Fruit fly (Drosophila melanogaster) whole organism, pupa: ENCODE results near the gene CG42613.

Experiments
- CG10348 ChIP-seq: fragments of 200-800 bp; sonication (Bioruptor generic); IDR thresholded peaks from 2 replicates; pipeline ENCODE4 v1.3.6; 2022; ENCODE audit warnings: missing biosample characterization, missing genetic modification characterization
- CG17806 ChIP-seq: fragments of 200-800 bp; sonication (Bioruptor generic); optimal IDR thresholded peaks from 2 replicates; lab custom pipeline; 2018; ENCODE audit warnings: missing biosample characterization, mild to moderate bottlenecking, missing genetic modification characterization, moderate library complexity
- CG34367 ChIP-seq: fragments of 200-800 bp; sonication (Bioruptor generic); optimal IDR thresholded peaks from 2 replicates; lab custom pipeline; 2018; ENCODE audit warnings: missing biosample characterization, mild to moderate bottlenecking, missing genetic modification characterization
- EcR ChIP-seq: fragments of 200-800 bp; sonication (Bioruptor generic); optimal IDR thresholded peaks from 3 replicates; lab custom pipeline; 2019; ENCODE audit warnings: missing biosample characterization, missing genetic modification characterization, mild to moderate bottlenecking, moderate library complexity, missing genetic modification reagents
- Snoo ChIP-seq: fragments of 200-800 bp; sonication (Bioruptor generic); optimal IDR thresholded peaks from 3 replicates; lab custom pipeline; 2017; ENCODE audit warnings: missing biosample characterization, mild to moderate bottlenecking, missing genetic modification characterization, inconsistent platforms
- gl ChIP-seq: fragments of 200-800 bp; sonication (Bioruptor generic); optimal IDR thresholded peaks from 2 replicates; lab custom pipeline; 2018; ENCODE audit warnings: missing biosample characterization, mild to moderate bottlenecking, missing genetic modification characterization

dm6 chr3R:19014027-19014426 is 85.0 kb downstream of the CG42613 start:
- TF ChIP-seq CG17806 (tag; lab: Kevin White, UChicago), result no peak
- TF ChIP-seq gl, result no peak
- TF ChIP-seq CG34367, result no peak
- TF ChIP-seq EcR (GFP tag; lab: Kevin White, UChicago), result no peak
- TF ChIP-seq CG10348 (GFP tag; lab: Robert Waterston, UW), result no peak
- TF ChIP-seq Snoo (tag; lab: Kevin White, UChicago), result no peak
